Worm (Caenorhabditis elegans) whole organism, L2 larva: Measurements from ENCODE around the gene F52G3.1.

Experiments
- lin-11 ChIP-seq: fragments of 150-350 bp; sonication (generic microtip); optimal IDR thresholded peaks from 2 replicates; lab custom pipeline; 2014; ENCODE audit warnings: missing biosample characterization, missing genetic modification characterization, inconsistent platforms, mixed read lengths
- nhr-25 ChIP-seq: fragments of 150-350 bp; sonication (generic microtip); optimal IDR thresholded peaks from 3 replicates; lab custom pipeline; 2014; ENCODE audit warnings: missing biosample characterization, missing genetic modification characterization

DNA sequence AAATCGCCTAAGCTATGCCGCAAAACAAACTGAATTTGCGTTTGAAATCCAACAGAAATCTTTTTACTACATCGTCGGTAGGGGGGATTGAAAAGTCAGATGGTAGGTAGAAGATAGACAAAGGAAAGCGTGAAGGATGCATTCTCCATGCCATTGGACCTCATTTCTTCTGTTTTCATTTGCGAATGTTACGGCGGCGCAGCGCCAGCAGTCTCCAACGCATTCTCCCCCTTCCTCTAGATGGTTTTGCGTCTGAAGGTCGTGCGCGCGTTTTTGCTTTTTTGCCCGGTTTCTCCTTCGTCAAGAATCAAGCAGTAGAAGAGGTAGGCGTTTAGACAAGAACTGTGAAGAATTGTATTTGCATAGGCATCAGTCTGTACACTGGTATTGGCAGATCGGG, 29.9 kb downstream of the F52G3.1 start:
- TF ChIP-seq lin-11 (no peak), nhr-25 (no peak)
